Worm (Caenorhabditis elegans) whole organism, L4 larva: ENCODE measurements around the gene F36D4.1.
A peak's percentile ranks its signal among the peaks of the same experiment; 100 is the strongest.

Experiments
- F10B5.3 ChIP-seq: sonication (generic microtip); optimal IDR thresholded peaks from 2 replicates; lab custom pipeline; 2016; ENCODE audit warnings: mild to moderate bottlenecking, missing genetic modification characterization, missing compliant biosample characterization
- F49E8.2 ChIP-seq: sonication (generic microtip); optimal IDR thresholded peaks from 2 replicates; lab custom pipeline; 2016; ENCODE audit warnings: missing compliant biosample characterization, mild to moderate bottlenecking, missing genetic modification characterization, borderline replicate concordance
- R02D3.7 ChIP-seq: fragments of 150-350 bp; sonication (generic microtip); optimal IDR thresholded peaks from 3 replicates; lab custom pipeline; 2014; ENCODE audit warnings: missing biosample characterization, missing genetic modification characterization
- T26A8.4 ChIP-seq: fragments of 200-800 bp; sonication (Bioruptor generic); IDR thresholded peaks from 2 replicates; pipeline ENCODE4 v1.3.6; 2022; ENCODE audit warnings: missing genetic modification characterization, missing compliant biosample characterization
- Y48G9A.11 ChIP-seq: fragments of 200-800 bp; sonication (Bioruptor generic); IDR thresholded peaks from 2 replicates; pipeline ENCODE4 v1.3.6; 2022; ENCODE audit warnings: missing genetic modification reagents, missing genetic modification characterization, missing compliant biosample characterization
- aha-1 ChIP-seq: fragments of 150-350 bp; peaks from one replicate; lab custom pipeline; 2014; ENCODE audit warnings: missing biosample characterization, missing genetic modification characterization
- aly-2 ChIP-seq: sonication (generic microtip); optimal IDR thresholded peaks from 2 replicates; lab custom pipeline; 2018; ENCODE audit warnings: missing biosample characterization, missing genetic modification characterization
- arid-1 ChIP-seq: fragments of 200-800 bp; sonication (Bioruptor generic); conservative IDR thresholded peaks from 2 replicates; pipeline ENCODE4 v1.3.6; 2022; ENCODE audit warnings: missing genetic modification reagents, missing genetic modification characterization, missing compliant biosample characterization
- ceh-20 ChIP-seq: fragments of 200-800 bp; sonication (Bioruptor generic); IDR thresholded peaks from 2 replicates; pipeline ENCODE4 v1.3.6; 2022; ENCODE audit warnings: missing genetic modification reagents, missing genetic modification characterization, missing compliant biosample characterization
- cey-2 ChIP-seq: sonication (generic microtip); optimal IDR thresholded peaks from 3 replicates; lab custom pipeline; 2017; ENCODE audit warnings: missing genetic modification characterization, mild to moderate bottlenecking, missing compliant biosample characterization, antibody characterized with exemption, borderline replicate concordance; ENCODE audit not compliant: insufficient read depth
- daf-12 ChIP-seq: fragments of 150-350 bp; optimal IDR thresholded peaks from 2 replicates; lab custom pipeline; 2014; ENCODE audit warnings: missing biosample characterization, missing genetic modification reagents, missing genetic modification characterization
- daf-16 ChIP-seq, 3 experiments: sonication (generic microtip); optimal IDR thresholded peaks; 2 replicates each; lab custom pipeline; 2016 to 2017; ENCODE audit warnings: missing genetic modification characterization in 3 of 3, missing genetic modification reagents in 3 of 3, mild to moderate bottlenecking in 2 of 3, missing compliant biosample characterization in 2 of 3, missing biosample characterization in 1 of 3, moderate library complexity in 1 of 3
- daf-19 ChIP-seq: fragments of 200-800 bp; sonication (Bioruptor generic); conservative IDR thresholded peaks from 2 replicates; pipeline ENCODE4 v1.3.6; 2022; ENCODE audit warnings: missing genetic modification characterization, missing compliant biosample characterization
- dmd-6 ChIP-seq: fragments of 200-800 bp; sonication (Bioruptor generic); IDR thresholded peaks from 2 replicates; pipeline ENCODE4 v1.3.6; 2022; ENCODE audit warnings: missing genetic modification reagents, missing genetic modification characterization, missing compliant biosample characterization
- dve-1 ChIP-seq: sonication (generic microtip); optimal IDR thresholded peaks from 2 replicates; lab custom pipeline; 2017; ENCODE audit warnings: antibody characterized with exemption, mild to moderate bottlenecking, missing genetic modification characterization, missing compliant biosample characterization; ENCODE audit not compliant: insufficient read depth
- fkh-10 ChIP-seq: fragments of 150-350 bp; optimal IDR thresholded peaks from 2 replicates; lab custom pipeline; 2014; ENCODE audit warnings: missing biosample characterization, missing genetic modification reagents, missing genetic modification characterization
- gei-8 ChIP-seq: fragments of 200-800 bp; sonication (Bioruptor generic); optimal IDR thresholded peaks from 2 replicates; lab custom pipeline; 2018; ENCODE audit warnings: mild to moderate bottlenecking, missing genetic modification characterization, missing compliant biosample characterization
- hlh-11 ChIP-seq: fragments of 200-800 bp; sonication (Bioruptor generic); optimal IDR thresholded peaks from 2 replicates; lab custom pipeline; 2018; ENCODE audit warnings: mild to moderate bottlenecking, missing genetic modification characterization, missing compliant biosample characterization
- hlh-30 ChIP-seq: sonication (generic microtip); optimal IDR thresholded peaks from 2 replicates; lab custom pipeline; 2017; ENCODE audit warnings: antibody characterized with exemption, mild to moderate bottlenecking, missing genetic modification characterization, missing compliant biosample characterization; ENCODE audit not compliant: insufficient read depth
- lin-1 ChIP-seq: fragments of 200-800 bp; sonication (Bioruptor generic); IDR thresholded peaks from 2 replicates; pipeline ENCODE4 v1.3.6; 2022; ENCODE audit warnings: missing genetic modification reagents, missing genetic modification characterization, missing compliant biosample characterization
- lin-15B ChIP-seq: fragments of 150-350 bp; sonication (generic microtip); optimal IDR thresholded peaks from 3 replicates; lab custom pipeline; 2014; ENCODE audit warnings: missing biosample characterization, missing genetic modification characterization
- lsy-2 ChIP-seq, 2 experiments: fragments of 150-350 bp in 1 of 2; sonication (generic microtip) in 1 of 2; optimal IDR thresholded peaks; 2 replicates each; lab custom pipeline; 2014 to 2017; ENCODE audit warnings: missing biosample characterization in 2 of 2, missing genetic modification characterization in 2 of 2
- madf-9 ChIP-seq: fragments of 200-800 bp; sonication (Bioruptor generic); conservative IDR thresholded peaks from 2 replicates; pipeline ENCODE4 v1.3.6; 2022; ENCODE audit warnings: missing genetic modification reagents, missing genetic modification characterization, missing compliant biosample characterization
- mdl-1 ChIP-seq, 2 experiments: fragments of 150-350 bp in 1 of 2; sonication (generic microtip) in 1 of 2; optimal IDR thresholded peaks; 2 replicates each; lab custom pipeline; 2014 to 2017; ENCODE audit warnings: missing biosample characterization in 2 of 2, missing genetic modification characterization in 2 of 2
- mdt-29 ChIP-seq: fragments of 200-800 bp; sonication (Bioruptor generic); IDR thresholded peaks from 2 replicates; pipeline ENCODE4 v1.3.6; 2022; ENCODE audit warnings: missing genetic modification reagents, missing genetic modification characterization, missing compliant biosample characterization
- mep-1 ChIP-seq: fragments of 150-350 bp; sonication (generic microtip); optimal IDR thresholded peaks from 3 replicates; lab custom pipeline; 2014; ENCODE audit warnings: missing biosample characterization, missing genetic modification characterization
- mes-2 ChIP-seq: sonication (generic microtip); optimal IDR thresholded peaks from 2 replicates; lab custom pipeline; 2016; ENCODE audit warnings: missing genotype, mild to moderate bottlenecking, missing genetic modification characterization, missing compliant biosample characterization; ENCODE audit not compliant: poor library complexity, severe bottlenecking
- mxl-2 ChIP-seq: fragments of 200-800 bp; sonication (Bioruptor generic); conservative IDR thresholded peaks from 2 replicates; pipeline ENCODE4 v1.3.6; 2022; ENCODE audit warnings: missing genetic modification reagents, missing genetic modification characterization, missing compliant biosample characterization
- mxl-3 ChIP-seq: fragments of 200-800 bp; sonication (Bioruptor generic); optimal IDR thresholded peaks from 2 replicates; lab custom pipeline; 2018; ENCODE audit warnings: mild to moderate bottlenecking, missing genetic modification characterization, missing compliant biosample characterization
- nhr-10 ChIP-seq: fragments of 150-350 bp; optimal IDR thresholded peaks from 2 replicates; lab custom pipeline; 2014; ENCODE audit warnings: missing biosample characterization, missing genetic modification characterization
- nhr-102 ChIP-seq: sonication (generic microtip); optimal IDR thresholded peaks from 2 replicates; lab custom pipeline; 2016; ENCODE audit warnings: mild to moderate bottlenecking, missing genetic modification characterization, moderate library complexity, missing compliant biosample characterization
- nhr-11 ChIP-seq: fragments of 150-350 bp; optimal IDR thresholded peaks from 2 replicates; lab custom pipeline; 2014; ENCODE audit warnings: missing biosample characterization, missing genetic modification characterization
- nhr-111 ChIP-seq: fragments of 200-800 bp; sonication (Bioruptor generic); optimal IDR thresholded peaks from 2 replicates; lab custom pipeline; 2018; ENCODE audit warnings: mild to moderate bottlenecking, missing genetic modification characterization, missing compliant biosample characterization
- nhr-28 ChIP-seq: fragments of 150-350 bp; optimal IDR thresholded peaks from 2 replicates; lab custom pipeline; 2014; ENCODE audit warnings: missing biosample characterization, missing genetic modification characterization
- nhr-6 ChIP-seq: fragments of 150-350 bp; optimal IDR thresholded peaks from 2 replicates; lab custom pipeline; 2014; ENCODE audit warnings: missing biosample characterization, missing genetic modification characterization
- nhr-77 ChIP-seq: fragments of 150-350 bp; optimal IDR thresholded peaks from 2 replicates; lab custom pipeline; 2014; ENCODE audit warnings: missing biosample characterization, missing genetic modification characterization
- php-3 ChIP-seq: fragments of 200-800 bp; sonication (Bioruptor generic); IDR thresholded peaks from 2 replicates; pipeline ENCODE4 v1.3.6; 2022; ENCODE audit warnings: missing genetic modification reagents, missing genetic modification characterization, missing compliant biosample characterization
- pqm-1 ChIP-seq: sonication (generic microtip); optimal IDR thresholded peaks from 2 replicates; lab custom pipeline; 2017; ENCODE audit warnings: missing biosample characterization, missing genetic modification characterization
- saeg-2 ChIP-seq: fragments of 200-800 bp; sonication (Bioruptor generic); IDR thresholded peaks from 2 replicates; pipeline ENCODE4 v1.3.6; 2022; ENCODE audit warnings: missing genetic modification reagents, missing genetic modification characterization, missing compliant biosample characterization
- tag-97 ChIP-seq: fragments of 200-800 bp; sonication (Bioruptor generic); IDR thresholded peaks from 2 replicates; pipeline ENCODE4 v1.3.6; 2022; ENCODE audit warnings: missing genetic modification characterization, missing compliant biosample characterization
- tra-1 ChIP-seq: fragments of 200-800 bp; sonication (Bioruptor generic); IDR thresholded peaks from 2 replicates; pipeline ENCODE4 v1.3.6; 2022; ENCODE audit warnings: missing genetic modification reagents, missing genetic modification characterization, missing compliant biosample characterization
- unc-62 ChIP-seq, 3 experiments: fragments of 150-350 bp in 1 of 3; sonication (generic microtip); optimal IDR thresholded peaks in 2 of 3; peaks in 1 of 3; 1 replicate in 1 of 3; 2 replicates in 2 of 3; lab custom pipeline; 2014 to 2017; ENCODE audit warnings: missing biosample characterization in 3 of 3, missing genetic modification characterization in 3 of 3, missing genetic modification reagents in 3 of 3, missing genotype in 1 of 3
- vab-7 ChIP-seq: fragments of 200-800 bp; sonication (Bioruptor generic); IDR thresholded peaks from 2 replicates; pipeline ENCODE4 v1.3.6; 2022; ENCODE audit warnings: missing genetic modification reagents, missing genetic modification characterization, missing compliant biosample characterization
- zag-1 ChIP-seq: fragments of 150-350 bp; optimal IDR thresholded peaks from 2 replicates; lab custom pipeline; 2014; ENCODE audit warnings: missing biosample characterization, missing genetic modification characterization
- zfp-2 ChIP-seq: sonication (generic microtip); optimal IDR thresholded peaks from 2 replicates; lab custom pipeline; 2016; ENCODE audit warnings: mild to moderate bottlenecking, missing genetic modification characterization, missing compliant biosample characterization

The F36D4.1 gene

DNA sequence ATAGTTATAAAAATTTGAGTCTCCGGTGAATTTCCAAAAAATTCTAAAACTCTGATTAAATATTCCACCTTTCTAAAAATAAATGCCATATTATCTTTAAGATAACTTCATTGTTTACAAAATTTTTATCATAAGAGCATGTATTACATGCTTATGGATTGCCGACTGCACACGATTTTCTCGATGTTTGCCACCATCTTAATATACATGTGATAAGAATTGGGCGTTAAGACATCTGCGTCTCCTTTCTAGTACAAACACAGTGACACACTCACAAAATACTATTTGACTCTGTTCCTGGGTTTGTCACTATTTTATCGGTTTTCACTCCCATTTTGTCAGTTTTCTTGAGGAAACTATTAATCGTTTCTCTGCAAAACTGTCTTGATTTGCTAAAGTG lies 26.4 kb downstream of the F36D4.1 start:
- TF ChIP-seq nhr-102 (tag; lab: Kevin White, UChicago): peak; percentile 21
- peak; percentile 54 for TF ChIP-seq mxl-3
- TF ChIP-seq nhr-28 (tag; lab: Kevin White, UChicago): peak; percentile 87
- peak; percentile 72 for TF ChIP-seq hlh-30 (tag; lab: Kevin White, UChicago)
- peak; percentile 82 for TF ChIP-seq pqm-1 (tag; lab: Kevin White, UChicago)
- TF ChIP-seq nhr-77 (tag; lab: Kevin White, UChicago): peak; percentile 34
- no peak for TF ChIP-seq F10B5.3 (tag; lab: Kevin White, UChicago)
- no peak for TF ChIP-seq mxl-2
- TF ChIP-seq mes-2 (tag; lab: Kevin White, UChicago): peak; percentile 25
- TF ChIP-seq nhr-10 (tag; lab: Kevin White, UChicago): peak; percentile 50
- peak; percentile 84 for TF ChIP-seq dve-1
- TF ChIP-seq daf-16 (GFP tag; optimal IDR thresholded peaks at IDR 0.05; lab: Kevin White, UChicago): peak in 1 of 2 experiments; percentile 1
- peak; percentile 91 for TF ChIP-seq daf-16 (tag; optimal IDR thresholded peaks at IDR 0.05; lab: Kevin White, UChicago)
- no peak for TF ChIP-seq ceh-20 (GFP tag; lab: Robert Waterston, UW)
- TF ChIP-seq zfp-2 (tag; lab: Kevin White, UChicago): no peak
- no peak for TF ChIP-seq mdt-29
- peak; percentile 69 for TF ChIP-seq dmd-6 (GFP tag; lab: Robert Waterston, UW)
- 0 out of 2 replicates have a peak, but pooled peaks have one; percentile 34 for TF ChIP-seq tra-1 (GFP tag; lab: Robert Waterston, UW)
- no peak for TF ChIP-seq daf-19 (GFP tag; lab: Robert Waterston, UW)
- no peak for TF ChIP-seq nhr-111 (GFP tag; lab: Kevin White, UChicago)
- TF ChIP-seq hlh-11 (tag; lab: Kevin White, UChicago): peak; percentile 77
- TF ChIP-seq php-3 (GFP tag; lab: Robert Waterston, UW): 0 out of 2 replicates have a peak, but pooled peaks have one; percentile 30
- no peak for TF ChIP-seq daf-12 (tag; lab: Kevin White, UChicago)
- TF ChIP-seq aly-2: no peak
- TF ChIP-seq gei-8: no peak
- no peak for TF ChIP-seq T26A8.4 (GFP tag; lab: Robert Waterston, UW)
- no peak for TF ChIP-seq Y48G9A.11 (GFP tag; lab: Robert Waterston, UW)
- TF ChIP-seq mep-1 (tag; lab: Kevin White, UChicago): peak; percentile 33
- no peak for TF ChIP-seq lin-15B
- peak in 1 of 2 experiments; percentile 24 for TF ChIP-seq mdl-1 (tag; optimal IDR thresholded peaks at IDR 0.05; lab: Kevin White, UChicago)
- no peak for TF ChIP-seq F49E8.2 (tag; lab: Kevin White, UChicago)
- no peak for TF ChIP-seq lsy-2 (tag; optimal IDR thresholded peaks at IDR 0.05; lab: Kevin White, UChicago)
- TF ChIP-seq saeg-2: no peak

DNA sequence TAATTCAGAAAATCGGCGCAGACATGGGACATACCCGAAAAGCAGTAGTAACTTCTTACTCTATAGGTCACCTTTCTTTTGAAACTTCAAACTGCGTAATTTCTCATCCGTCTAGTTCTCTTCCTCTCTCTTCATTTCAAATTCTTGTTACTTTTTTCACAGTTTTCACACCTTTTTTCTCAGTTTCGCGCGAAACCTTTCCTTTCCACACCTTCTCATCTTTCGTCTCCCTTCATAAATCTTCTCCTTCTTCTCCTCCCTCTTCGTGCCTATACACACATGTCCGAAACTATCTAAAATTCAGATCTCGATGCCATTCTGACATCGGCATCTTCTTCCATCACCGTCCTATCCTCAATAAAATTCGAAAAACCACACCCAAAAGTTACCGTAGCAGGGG lies 27.0 kb downstream of the F36D4.1 start, which contains the start of gene wdr-62:
wdr-62 (plus strand) TSS at position 301 of the 400 bp plus-strand sequence.
- TF ChIP-seq unc-62 (GFP tag; optimal IDR thresholded peaks at IDR 0.05 in 1 of 2; lab: Kevin White, UChicago) (peak in 1 of 2 experiments; percentile 57), unc-62 (tag; optimal IDR thresholded peaks at IDR 0.05; lab: Kevin White, UChicago) (no peak), aha-1 (tag; lab: Kevin White, UChicago) (peak; percentile 48), fkh-10 (GFP tag; lab: Kevin White, UChicago) (no peak), tra-1 (GFP tag; lab: Robert Waterston, UW) (no peak)

DNA sequence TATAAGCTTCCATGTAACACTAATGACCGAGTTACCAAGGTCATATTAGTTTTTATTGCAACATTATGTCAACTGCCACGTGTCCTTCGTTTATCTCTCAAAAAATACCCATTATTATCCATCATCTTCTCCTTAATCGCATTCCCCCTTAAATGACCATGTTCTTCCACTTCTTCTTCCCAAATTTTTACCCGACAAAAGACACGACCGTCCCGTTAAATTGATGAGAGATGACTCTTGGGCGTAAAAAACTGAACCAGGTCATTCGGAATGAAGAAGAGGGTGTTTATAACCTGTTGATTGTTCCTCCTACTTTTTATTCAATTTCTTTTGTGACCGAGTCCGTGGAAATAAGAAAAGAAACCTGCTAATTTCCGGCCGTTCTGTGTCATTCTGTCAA lies 27.9 kb downstream of the F36D4.1 start:
- no peak for TF ChIP-seq lin-1 (GFP tag; lab: Robert Waterston, UW)
- no peak for TF ChIP-seq pqm-1 (tag; lab: Kevin White, UChicago)
- TF ChIP-seq dmd-6 (GFP tag; lab: Robert Waterston, UW): no peak
- no peak for TF ChIP-seq R02D3.7 (tag; lab: Kevin White, UChicago)
- no peak for TF ChIP-seq mdl-1 (tag; optimal IDR thresholded peaks at IDR 0.05; lab: Kevin White, UChicago)
- no peak for TF ChIP-seq cey-2 (tag; lab: Kevin White, UChicago)
- no peak for TF ChIP-seq nhr-6 (tag; lab: Kevin White, UChicago)
- TF ChIP-seq nhr-11: no peak
- TF ChIP-seq madf-9 (GFP tag; lab: Robert Waterston, UW): no peak
- no peak for TF ChIP-seq tag-97 (GFP tag; lab: Robert Waterston, UW)
- TF ChIP-seq fkh-10 (GFP tag; lab: Kevin White, UChicago): no peak
- TF ChIP-seq zag-1: no peak
- no peak for TF ChIP-seq arid-1 (GFP tag; lab: Robert Waterston, UW)
- TF ChIP-seq hlh-30 (tag; lab: Kevin White, UChicago): no peak
- no peak for TF ChIP-seq gei-8
- TF ChIP-seq vab-7 (GFP tag; lab: Robert Waterston, UW): no peak
